Fruit fly (Drosophila melanogaster): ENCODE measurements around the gene pug.

The pug gene

dm6 chr3R:10726714-10727113 lies 30.4 kb downstream of the pug start:
- TF ChIP-seq br (GFP tag; optimal IDR thresholded peaks at IDR 0.05) = no peak
- TF ChIP-seq HLH106 (tag; optimal IDR thresholded peaks at IDR 0.05) = no peak
- TF ChIP-seq dmrt93B (GFP tag; optimal IDR thresholded peaks at IDR 0.05) = no peak
- no peak for TF ChIP-seq Dif (GFP tag; optimal IDR thresholded peaks at IDR 0.05; ENCODE audit: partially characterized antibody)
- no peak for TF ChIP-seq CG32264 (GFP tag; optimal IDR thresholded peaks at IDR 0.05)
- TF ChIP-seq dsf (GFP tag; optimal IDR thresholded peaks at IDR 0.05; ENCODE audit: borderline replicate concordance) = no peak
- TF ChIP-seq Jra (GFP tag; optimal IDR thresholded peaks at IDR 0.05) = no peak
- no peak for TF ChIP-seq Hr83 (GFP tag; optimal IDR thresholded peaks at IDR 0.05; ENCODE audit: poor library complexity, severe bottlenecking)
- no peak for TF ChIP-seq lola (GFP tag; optimal IDR thresholded peaks at IDR 0.05)
- no peak for TF ChIP-seq ey (GFP tag; optimal IDR thresholded peaks at IDR 0.05)
- no peak for TF ChIP-seq CrebA (GFP tag; optimal IDR thresholded peaks at IDR 0.05; ENCODE audit: borderline replicate concordance)
- TF ChIP-seq pan (optimal IDR thresholded peaks at IDR 0.05) = no peak
- TF ChIP-seq GATAd (GFP tag; optimal IDR thresholded peaks at IDR 0.05) = no peak
- no peak for TF ChIP-seq Sp1 (GFP tag; optimal IDR thresholded peaks at IDR 0.05)
- TF ChIP-seq OdsH (GFP tag; optimal IDR thresholded peaks at IDR 0.05) = no peak
- no peak for TF ChIP-seq woc (GFP tag; optimal IDR thresholded peaks at IDR 0.05)
- TF ChIP-seq fru (GFP tag; optimal IDR thresholded peaks at IDR 0.05) = no peak
- TF ChIP-seq brk (GFP tag; optimal IDR thresholded peaks at IDR 0.05) = no peak
- no peak for TF ChIP-seq CG9705 (GFP tag; optimal IDR thresholded peaks at IDR 0.05)
- TF ChIP-seq tai (GFP tag; optimal IDR thresholded peaks at IDR 0.05) = no peak

dm6 chr3R:10735857-10736256 lies 39.5 kb downstream of the pug start, which contains the start of gene tomboy20:
tomboy20 (minus strand) TSS chr3R:10735957.
- TF ChIP-seq usp (GFP tag; optimal IDR thresholded peaks at IDR 0.05) (no peak), h (GFP tag; optimal IDR thresholded peaks at IDR 0.05) (no peak), dl (GFP tag; optimal IDR thresholded peaks at IDR 0.05; ENCODE audit: insufficient read depth in 1 of 2, partially characterized antibody in 2 of 2) (no peak), br (GFP tag; optimal IDR thresholded peaks at IDR 0.05) (no peak), CG9705 (GFP tag; optimal IDR thresholded peaks at IDR 0.05) (no peak), N (GFP tag; optimal IDR thresholded peaks at IDR 0.05) (no peak), Sp1 (GFP tag; optimal IDR thresholded peaks at IDR 0.05) (no peak), Dif (GFP tag; optimal IDR thresholded peaks at IDR 0.05; ENCODE audit: partially characterized antibody) (no peak), pan (optimal IDR thresholded peaks at IDR 0.05) (no peak), fru (GFP tag; optimal IDR thresholded peaks at IDR 0.05) (no peak), brk (GFP tag; optimal IDR thresholded peaks at IDR 0.05) (no peak), foxo (GFP tag; optimal IDR thresholded peaks at IDR 0.05) (no peak), Mio (GFP tag; optimal IDR thresholded peaks at IDR 0.05) (no peak), Hnf4 (GFP tag; optimal IDR thresholded peaks at IDR 0.05) (no peak), tai (GFP tag; optimal IDR thresholded peaks at IDR 0.05) (no peak)

dm6 chr3R:10747650-10748049 lies 51.3 kb downstream of the pug start:
- TF ChIP-seq foxo (GFP tag; optimal IDR thresholded peaks at IDR 0.05) (no peak), woc (GFP tag; optimal IDR thresholded peaks at IDR 0.05) (no peak), N (GFP tag; optimal IDR thresholded peaks at IDR 0.05) (no peak), lola (GFP tag; optimal IDR thresholded peaks at IDR 0.05) (no peak), Myc (optimal IDR thresholded peaks at IDR 0.05) (no peak)

- no peak for TF ChIP-seq Hr83 (GFP tag; optimal IDR thresholded peaks at IDR 0.05; ENCODE audit: poor library complexity, severe bottlenecking)
- TF ChIP-seq fru (GFP tag; optimal IDR thresholded peaks at IDR 0.05) = no peak
- no peak for TF ChIP-seq pan (optimal IDR thresholded peaks at IDR 0.05)
- TF ChIP-seq tai (GFP tag; optimal IDR thresholded peaks at IDR 0.05) = no peak
- TF ChIP-seq Mio (GFP tag; optimal IDR thresholded peaks at IDR 0.05) = no peak
- no peak for TF ChIP-seq usp (GFP tag; optimal IDR thresholded peaks at IDR 0.05)
- no peak for TF ChIP-seq CG9705 (GFP tag; optimal IDR thresholded peaks at IDR 0.05)
- no peak for TF ChIP-seq Hr78 (GFP tag; optimal IDR thresholded peaks at IDR 0.05)
- TF ChIP-seq dsf (GFP tag; optimal IDR thresholded peaks at IDR 0.05; ENCODE audit: borderline replicate concordance) = no peak
Observed at dm6 chr3R:10751061-10751460, 54.7 kb downstream of the pug start, which contains the start of gene TkR86C. TkR86C (minus strand) TSS chr3R:10751228.
